Worm (Caenorhabditis elegans) whole organism, early embryonic: Measurements from ENCODE around the gene F59B2.3.
"Not testable (repeated sequence)": the region's sequence is repeated elsewhere in the genome, so short reads cannot be mapped to it uniquely, and the experiment has no call there.

Experiments
- B0310.2 ChIP-seq: sonication (generic microtip); optimal IDR thresholded peaks from 2 replicates; lab custom pipeline; 2016; ENCODE audit warnings: mild to moderate bottlenecking, missing genetic modification characterization, missing compliant biosample characterization
- aly-1 ChIP-seq: sonication (generic microtip); optimal IDR thresholded peaks from 2 replicates; lab custom pipeline; 2016; ENCODE audit warnings: missing genetic modification characterization, missing compliant biosample characterization
- ama-1 ChIP-seq: fragments of 150-350 bp; optimal IDR thresholded peaks from 2 replicates; lab custom pipeline; 2014
- ceh-13 ChIP-seq: fragments of 200-800 bp; sonication (Bioruptor generic); optimal IDR thresholded peaks from 2 replicates; lab custom pipeline; 2018; ENCODE audit warnings: mild to moderate bottlenecking, missing genetic modification characterization, missing compliant biosample characterization
- ceh-36 ChIP-seq: sonication (generic microtip); optimal IDR thresholded peaks from 2 replicates; lab custom pipeline; 2016; ENCODE audit warnings: missing genetic modification characterization, inconsistent platforms, missing compliant biosample characterization
- ets-7 ChIP-seq: sonication (generic microtip); optimal IDR thresholded peaks from 2 replicates; lab custom pipeline; 2016; ENCODE audit warnings: missing genotype, missing genetic modification characterization, missing compliant biosample characterization
- flt-1 ChIP-seq: fragments of 200-800 bp; sonication (Bioruptor generic); IDR thresholded peaks from 2 replicates; pipeline ENCODE4 v1.3.6; 2022; ENCODE audit warnings: missing genetic modification characterization, missing compliant biosample characterization
- hmg-4 ChIP-seq: fragments of 200-800 bp; sonication (Bioruptor generic); optimal IDR thresholded peaks from 2 replicates; lab custom pipeline; 2018; ENCODE audit warnings: mild to moderate bottlenecking, missing genetic modification characterization, missing compliant biosample characterization
- hnd-1 ChIP-seq: sonication (generic microtip); optimal IDR thresholded peaks from 2 replicates; lab custom pipeline; 2016; ENCODE audit warnings: missing genetic modification characterization, missing compliant biosample characterization
- pes-1 ChIP-seq: fragments of 200-800 bp; sonication (Bioruptor generic); IDR thresholded peaks from 2 replicates; pipeline ENCODE4 v1.3.6; 2022; ENCODE audit warnings: missing genetic modification reagents, missing genetic modification characterization, missing compliant biosample characterization
- scrt-1 ChIP-seq: fragments of 200-800 bp; sonication (Bioruptor generic); IDR thresholded peaks from 2 replicates; pipeline ENCODE4 v1.3.6; 2022; ENCODE audit warnings: missing genetic modification characterization, missing compliant biosample characterization
- tbx-11 ChIP-seq: fragments of 200-800 bp; sonication (Bioruptor generic); IDR thresholded peaks from 2 replicates; pipeline ENCODE4 v1.3.6; 2022; ENCODE audit warnings: missing genetic modification characterization, missing compliant biosample characterization
- tbx-37 ChIP-seq: fragments of 200-800 bp; sonication (Bioruptor generic); conservative IDR thresholded peaks from 2 replicates; pipeline ENCODE4 v1.3.6; 2022; ENCODE audit warnings: missing genetic modification reagents, missing genetic modification characterization, missing compliant biosample characterization
- tra-4 ChIP-seq: sonication (generic microtip); optimal IDR thresholded peaks from 2 replicates; lab custom pipeline; 2017; ENCODE audit warnings: missing genetic modification characterization, missing compliant biosample characterization

DNA sequence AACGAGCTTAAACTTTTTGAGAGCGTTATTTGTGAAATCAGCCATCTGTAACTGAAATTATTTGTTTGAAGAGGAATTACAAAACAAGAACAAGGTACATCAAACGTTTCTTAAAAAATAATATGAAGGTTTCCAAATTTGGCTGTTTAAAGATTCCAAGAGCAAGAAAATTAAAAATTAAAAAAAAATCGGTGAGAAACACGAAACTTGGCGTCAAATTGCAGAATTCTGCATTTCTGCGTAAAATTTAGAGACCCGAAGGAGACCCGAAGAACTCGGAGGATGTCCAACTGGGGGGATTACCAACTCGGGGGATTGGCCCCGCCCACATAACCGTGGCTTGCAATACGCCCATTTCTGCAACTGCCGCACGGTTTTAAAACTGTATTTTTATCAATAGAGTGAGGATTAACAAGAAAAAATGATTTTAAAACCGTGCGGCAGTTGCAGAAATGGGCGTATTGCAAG, 6.4 kb upstream of the F59B2.3 start, which contains the start of gene rab-6.1:
- TF ChIP-seq ama-1; ceh-36; pes-1 (GFP tag; lab: Robert Waterston, UW); tbx-37 (GFP tag; lab: Robert Waterston, UW); flt-1 (GFP tag; lab: Robert Waterston, UW); tra-4; B0310.2 (tag; lab: Kevin White, UChicago); hmg-4; ceh-13 (GFP tag; lab: Kevin White, UChicago); hnd-1 (tag; lab: Kevin White, UChicago); scrt-1 (GFP tag; lab: Robert Waterston, UW); ets-7; tbx-11 (GFP tag; lab: Robert Waterston, UW); aly-1 (tag; lab: Kevin White, UChicago): not testable (repeated sequence)
